Worm (Caenorhabditis elegans) whole organism, L4/young adult: ENCODE data around the gene ZK1251.3.

Source experiments
- dao-5 ChIP-seq: sonication (generic microtip); optimal IDR thresholded peaks from 2 replicates; lab custom pipeline; 2016; ENCODE audit warnings: missing genotype, missing genetic modification characterization, moderate library complexity, missing compliant biosample characterization
- him-1 ChIP-seq: sonication (generic microtip); optimal IDR thresholded peaks from 2 replicates; lab custom pipeline; 2016; ENCODE audit warnings: missing genotype, missing genetic modification reagents, missing genetic modification characterization, missing compliant biosample characterization

DNA sequence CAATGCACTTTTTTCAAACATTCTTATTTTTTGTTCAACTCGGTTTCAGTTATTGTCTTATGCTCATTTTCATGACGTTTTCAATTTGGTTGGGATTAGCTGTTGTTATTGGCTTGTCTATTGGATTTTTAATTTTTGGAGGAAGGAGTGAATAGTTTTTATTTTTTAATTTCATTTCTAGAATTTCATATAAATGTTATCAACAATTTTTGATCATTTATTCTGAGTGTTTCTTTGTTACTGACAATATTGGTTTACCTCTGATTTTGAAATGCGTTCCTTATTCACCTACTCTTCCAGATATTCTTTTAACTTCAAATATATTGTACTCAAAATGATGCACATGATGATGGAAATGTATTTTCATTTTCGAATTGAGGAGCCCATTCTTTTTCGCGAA lies 29.4 kb upstream of the ZK1251.3 start, which contains the start of gene F58G6.7:
- TF ChIP-seq him-1 (no peak), dao-5 (tag; lab: Kevin White, UChicago) (no peak)
